Worm (Caenorhabditis elegans) whole organism, young adult: Measurements from ENCODE around the gene rpn-3.

ENCODE experiments used
- Y79H2A.3 ChIP-seq: fragments of 200-800 bp; sonication (Bioruptor generic); conservative IDR thresholded peaks from 2 replicates; pipeline ENCODE4 v1.3.6; 2022; ENCODE audit warnings: missing genetic modification reagents, missing genetic modification characterization, missing compliant biosample characterization
- attf-5 ChIP-seq: fragments of 200-800 bp; sonication (Bioruptor generic); optimal IDR thresholded peaks from 2 replicates; lab custom pipeline; 2018; ENCODE audit warnings: mild to moderate bottlenecking, missing genetic modification characterization, missing compliant biosample characterization
- bed-1 ChIP-seq: fragments of 200-800 bp; sonication (Bioruptor generic); IDR thresholded peaks from 2 replicates; pipeline ENCODE4 v1.3.6; 2022; ENCODE audit warnings: missing genetic modification reagents, missing genetic modification characterization, missing compliant biosample characterization
- egrh-3 ChIP-seq: fragments of 200-800 bp; sonication (Bioruptor generic); IDR thresholded peaks from 2 replicates; pipeline ENCODE4 v1.3.6; 2022; ENCODE audit warnings: missing genetic modification reagents, missing genetic modification characterization, missing compliant biosample characterization
- lir-1 ChIP-seq: fragments of 200-800 bp; sonication (Bioruptor generic); conservative IDR thresholded peaks from 2 replicates; pipeline ENCODE4 v1.3.6; 2022; ENCODE audit warnings: missing genetic modification reagents, missing genetic modification characterization, missing compliant biosample characterization
- snpc-4 ChIP-seq, 5 experiments: fragments of 150-350 bp in 1 of 5; sonication (generic microtip) in 4 of 5; optimal IDR thresholded peaks; 2 replicates each; lab custom pipeline; 2014 to 2018; ENCODE audit warnings: missing genetic modification characterization in 5 of 5, missing biosample characterization in 3 of 5, antibody characterized with exemption in 2 of 5, mild to moderate bottlenecking in 2 of 5, missing compliant biosample characterization in 2 of 5, missing genotype in 2 of 5, moderate library complexity in 2 of 5, missing genetic modification reagents in 1 of 5

DNA sequence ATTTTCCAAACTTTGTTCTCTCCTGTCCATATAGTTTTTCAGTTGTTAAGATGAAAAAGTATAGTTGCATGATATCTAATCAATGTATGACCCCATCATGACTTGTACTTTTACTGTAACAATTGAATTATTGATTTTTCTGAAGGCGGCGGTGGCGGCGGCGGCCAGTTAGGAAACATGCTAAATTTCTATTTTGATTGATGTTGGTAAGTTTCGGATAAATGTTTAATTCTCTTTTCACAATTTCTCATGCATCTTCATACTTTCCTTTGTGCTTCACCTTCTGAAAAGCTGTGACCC, 29.2 kb upstream of the rpn-3 start, which contains the start of gene sor-1:
- TF ChIP-seq snpc-4 (GFP tag; optimal IDR thresholded peaks at IDR 0.05; lab: Kevin White, UChicago) (no peak), snpc-4 (tag; optimal IDR thresholded peaks at IDR 0.05; lab: Kevin White, UChicago) (no peak), bed-1 (GFP tag; lab: Robert Waterston, UW) (no peak), lir-1 (GFP tag; lab: Robert Waterston, UW) (no peak), attf-5 (GFP tag; lab: Kevin White, UChicago) (no peak), egrh-3 (GFP tag; lab: Robert Waterston, UW) (no peak), Y79H2A.3 (no peak)
